Fruit fly (Drosophila melanogaster) whole organism, embryonic: ENCODE results near the gene CG5835.

Source experiments
- Atf-2 ChIP-seq: fragments of 200-800 bp; sonication (Bioruptor generic); optimal IDR thresholded peaks from 2 replicates; lab custom pipeline; 2016; ENCODE audit warnings: missing biosample characterization, missing genetic modification characterization
- CG10267 ChIP-seq: fragments of 200-800 bp; sonication (Bioruptor generic); optimal IDR thresholded peaks from 2 replicates; lab custom pipeline; 2018; ENCODE audit warnings: missing biosample characterization, mild to moderate bottlenecking, missing genetic modification characterization, moderate library complexity
- CG10979 ChIP-seq: fragments of 200-800 bp; sonication (Bioruptor generic); optimal IDR thresholded peaks from 2 replicates; lab custom pipeline; 2018; ENCODE audit warnings: missing biosample characterization, mild to moderate bottlenecking, missing genetic modification characterization, moderate library complexity
- CG12236 ChIP-seq: fragments of 200-800 bp; sonication (Bioruptor generic); optimal IDR thresholded peaks from 2 replicates; lab custom pipeline; 2016; ENCODE audit warnings: missing biosample characterization, missing genetic modification characterization
- CG12744 ChIP-seq: fragments of 200-800 bp; sonication (Bioruptor generic); optimal IDR thresholded peaks from 2 replicates; lab custom pipeline; 2016; ENCODE audit warnings: missing biosample characterization, missing genetic modification characterization
- CG2129 ChIP-seq: fragments of 200-800 bp; sonication (Bioruptor generic); IDR thresholded peaks from 2 replicates; pipeline ENCODE4 v1.3.6; 2022; ENCODE audit warnings: missing biosample characterization, missing genetic modification characterization; ENCODE audit not compliant: partially characterized antibody
- CG2889 ChIP-seq: fragments of 200-800 bp; sonication (Bioruptor generic); IDR thresholded peaks from 3 replicates; pipeline ENCODE4 v1.3.6; 2022; ENCODE audit warnings: missing biosample characterization, missing genetic modification characterization
- CG3065 ChIP-seq: fragments of 200-800 bp; sonication (Bioruptor generic); optimal IDR thresholded peaks from 2 replicates; lab custom pipeline; 2016; ENCODE audit warnings: missing biosample characterization, missing genetic modification characterization
- CG31224 ChIP-seq: fragments of 200-800 bp; sonication (Bioruptor generic); IDR thresholded peaks from 2 replicates; pipeline ENCODE4 v1.3.6; 2022; ENCODE audit warnings: missing biosample characterization, missing genetic modification characterization
- CG6813 ChIP-seq: fragments of 200-800 bp; sonication (Bioruptor generic); optimal IDR thresholded peaks from 2 replicates; lab custom pipeline; 2017; ENCODE audit warnings: missing biosample characterization, missing genetic modification characterization, mild to moderate bottlenecking, moderate library complexity, missing genetic modification reagents
- CG7987 ChIP-seq: fragments of 200-800 bp; sonication (Bioruptor generic); optimal IDR thresholded peaks from 2 replicates; lab custom pipeline; 2018; ENCODE audit warnings: missing biosample characterization, mild to moderate bottlenecking, missing genetic modification characterization, moderate library complexity
- CG8924 ChIP-seq: fragments of 200-800 bp; optimal IDR thresholded peaks from 3 replicates; lab custom pipeline; 2019; ENCODE audit warnings: missing biosample characterization, mild to moderate bottlenecking, missing genetic modification characterization, moderate library complexity
- CG9215 ChIP-seq: fragments of 200-800 bp; sonication (Bioruptor generic); IDR thresholded peaks from 2 replicates; pipeline ENCODE4 v1.3.6; 2022; ENCODE audit warnings: missing biosample characterization, missing genetic modification characterization
- CG9817 ChIP-seq: fragments of 200-800 bp; sonication (Bioruptor generic); optimal IDR thresholded peaks from 2 replicates; lab custom pipeline; 2018; ENCODE audit warnings: missing biosample characterization, mild to moderate bottlenecking, missing genetic modification characterization, moderate library complexity
- CrebB ChIP-seq: fragments of 200-800 bp; sonication (Bioruptor generic); optimal IDR thresholded peaks from 3 replicates; lab custom pipeline; 2018; ENCODE audit warnings: missing biosample characterization, mild to moderate bottlenecking, missing genetic modification characterization
- Dek ChIP-seq: fragments of 200-800 bp; sonication (Bioruptor generic); optimal IDR thresholded peaks from 3 replicates; lab custom pipeline; 2019; ENCODE audit warnings: missing biosample characterization, mild to moderate bottlenecking, missing genetic modification characterization, moderate library complexity
- Dll ChIP-seq: fragments of 200-800 bp; sonication (Bioruptor generic); IDR thresholded peaks from 4 replicates; pipeline ENCODE4 v1.3.6; 2022; ENCODE audit warnings: missing biosample characterization, missing genetic modification characterization; ENCODE audit not compliant: partially characterized antibody
- Dp ChIP-seq: fragments of 200-800 bp; sonication (Bioruptor generic); optimal IDR thresholded peaks from 2 replicates; lab custom pipeline; 2018; ENCODE audit warnings: missing biosample characterization, mild to moderate bottlenecking, missing genetic modification characterization, moderate library complexity
- Dref ChIP-seq: fragments of 200-800 bp; sonication (Bioruptor generic); IDR thresholded peaks from 2 replicates; pipeline ENCODE4 v1.3.6; 2022; ENCODE audit warnings: missing biosample characterization, missing genetic modification characterization
- Drgx ChIP-seq: fragments of 200-800 bp; sonication (Bioruptor generic); IDR thresholded peaks from 2 replicates; pipeline ENCODE4 v1.3.6; 2022; ENCODE audit warnings: missing biosample characterization, missing genetic modification characterization
- Fer1 ChIP-seq: fragments of 200-800 bp; sonication (Bioruptor generic); optimal IDR thresholded peaks from 2 replicates; lab custom pipeline; 2017; ENCODE audit warnings: missing biosample characterization, mild to moderate bottlenecking, missing genetic modification characterization
- HmgD ChIP-seq: fragments of 200-800 bp; sonication (Bioruptor generic); optimal IDR thresholded peaks from 3 replicates; lab custom pipeline; 2016; ENCODE audit warnings: missing biosample characterization, missing genetic modification characterization
- Mrtf ChIP-seq: fragments of 200-800 bp; sonication (Bioruptor generic); IDR thresholded peaks from 3 replicates; pipeline ENCODE4 v1.3.6; 2022; ENCODE audit warnings: missing biosample characterization, missing genetic modification characterization
- Nf-YB ChIP-seq: fragments of 200-800 bp; sonication (Bioruptor generic); optimal IDR thresholded peaks from 3 replicates; lab custom pipeline; 2019; ENCODE audit warnings: missing biosample characterization, mild to moderate bottlenecking, missing genetic modification characterization, moderate library complexity
- Nf-YC ChIP-seq: fragments of 200-800 bp; optimal IDR thresholded peaks from 3 replicates; lab custom pipeline; 2019; ENCODE audit warnings: missing biosample characterization, mild to moderate bottlenecking, missing genetic modification characterization, moderate library complexity
- Opbp ChIP-seq: fragments of 200-800 bp; sonication (Bioruptor generic); IDR thresholded peaks from 3 replicates; pipeline ENCODE4 v1.3.6; 2022; ENCODE audit warnings: missing biosample characterization, missing genetic modification characterization; ENCODE audit not compliant: partially characterized antibody
- Poxn ChIP-seq: fragments of 200-800 bp; sonication (Bioruptor generic); IDR thresholded peaks from 2 replicates; pipeline ENCODE4 v1.3.6; 2022; ENCODE audit warnings: missing biosample characterization, missing genetic modification characterization
- Rfx ChIP-seq: fragments of 200-800 bp; sonication (Bioruptor generic); IDR thresholded peaks from 2 replicates; pipeline ENCODE4 v1.3.6; 2022; ENCODE audit warnings: missing biosample characterization, missing genetic modification characterization
- Scr ChIP-seq: fragments of 200-800 bp; sonication (Bioruptor generic); IDR thresholded peaks from 2 replicates; pipeline ENCODE4 v1.3.6; 2022; ENCODE audit warnings: missing biosample characterization, missing genetic modification characterization; ENCODE audit not compliant: partially characterized antibody
- Sry-δ ChIP-seq: fragments of 200-800 bp; sonication (Bioruptor generic); optimal IDR thresholded peaks from 2 replicates; lab custom pipeline; 2016; ENCODE audit warnings: missing biosample characterization, missing genetic modification characterization
- abd-A ChIP-seq: fragments of 200-800 bp; sonication (Bioruptor generic); optimal IDR thresholded peaks from 3 replicates; lab custom pipeline; 2019; ENCODE audit warnings: missing biosample characterization, mild to moderate bottlenecking, missing genetic modification characterization, moderate library complexity
- cwo ChIP-seq: fragments of 200-800 bp; sonication (Bioruptor generic); optimal IDR thresholded peaks from 3 replicates; lab custom pipeline; 2017; ENCODE audit warnings: missing biosample characterization, missing genetic modification characterization, mild to moderate bottlenecking, moderate library complexity, missing genetic modification reagents
- da ChIP-seq: fragments of 200-800 bp; sonication (Bioruptor generic); optimal IDR thresholded peaks from 2 replicates; lab custom pipeline; 2016; ENCODE audit warnings: missing biosample characterization, missing genetic modification characterization
- emc ChIP-seq: fragments of 200-800 bp; sonication (Bioruptor generic); optimal IDR thresholded peaks from 2 replicates; lab custom pipeline; 2016; ENCODE audit warnings: missing biosample characterization, missing genetic modification characterization
- fru ChIP-seq: fragments of >200 bp; optimal IDR thresholded peaks from 2 replicates; lab custom pipeline; 2017
- hkb ChIP-seq, 2 experiments: fragments of 200-800 bp in 1 of 2; fragments of >200 bp in 1 of 2; sonication (Bioruptor generic) in 1 of 2; IDR thresholded peaks in 1 of 2; optimal IDR thresholded peaks in 1 of 2; 2 replicates each; pipeline versions ENCODE4 v1.3.6 to Lab custom; 2017 to 2022; ENCODE audit warnings: missing biosample characterization in 1 of 2, missing genetic modification characterization in 1 of 2
- hth ChIP-seq: fragments of >200 bp; optimal IDR thresholded peaks from 2 replicates; lab custom pipeline; 2017; ENCODE audit warnings: inconsistent platforms
- insv ChIP-seq, 2 experiments: fragments of 200-800 bp; sonication (Bioruptor generic); optimal IDR thresholded peaks; 3 replicates each; lab custom pipeline; 2016 to 2018; ENCODE audit warnings: missing biosample characterization in 2 of 2, missing genetic modification characterization in 2 of 2
- inv ChIP-seq: fragments of 200-800 bp; sonication (Bioruptor generic); IDR thresholded peaks from 2 replicates; pipeline ENCODE4 v1.3.6; 2022; ENCODE audit warnings: missing biosample characterization, missing genetic modification characterization; ENCODE audit not compliant: partially characterized antibody
- org-1 ChIP-seq: fragments of 200-800 bp; sonication (Bioruptor generic); optimal IDR thresholded peaks from 2 replicates; lab custom pipeline; 2017; ENCODE audit warnings: missing biosample characterization, missing genetic modification characterization
- phol ChIP-seq: fragments of 200-800 bp; sonication (Bioruptor generic); optimal IDR thresholded peaks from 3 replicates; lab custom pipeline; 2018; ENCODE audit warnings: missing biosample characterization, mild to moderate bottlenecking, missing genetic modification characterization, moderate library complexity
- rib ChIP-seq: fragments of 200-800 bp; sonication (Bioruptor generic); IDR thresholded peaks from 2 replicates; pipeline ENCODE4 v1.3.6; 2022; ENCODE audit warnings: missing biosample characterization, missing genetic modification characterization
- row ChIP-seq: fragments of 200-800 bp; sonication (Bioruptor generic); IDR thresholded peaks from 3 replicates; pipeline ENCODE4 v1.3.6; 2022; ENCODE audit warnings: missing biosample characterization, missing genetic modification characterization
- sc ChIP-seq, 3 experiments: fragments of >200 bp in 2 of 3; fragments of 200-800 bp in 1 of 3; sonication (Bioruptor generic) in 1 of 3; optimal IDR thresholded peaks; 2 replicates in 2 of 3; 3 replicates in 1 of 3; lab custom pipeline; 2017; ENCODE audit warnings: mild to moderate bottlenecking in 1 of 3, missing biosample characterization in 1 of 3, missing genetic modification characterization in 1 of 3, missing genetic modification reagents in 1 of 3
- tap ChIP-seq: fragments of 200-800 bp; optimal IDR thresholded peaks from 3 replicates; lab custom pipeline; 2019; ENCODE audit warnings: missing biosample characterization, mild to moderate bottlenecking, missing genetic modification characterization, moderate library complexity
- tgo ChIP-seq: fragments of 200-800 bp; sonication (Bioruptor generic); IDR thresholded peaks from 3 replicates; pipeline ENCODE4 v1.3.6; 2022; ENCODE audit warnings: missing biosample characterization, missing genetic modification characterization
- tio ChIP-seq: fragments of 200-800 bp; sonication (Bioruptor generic); optimal IDR thresholded peaks from 2 replicates; lab custom pipeline; 2017; ENCODE audit warnings: missing biosample characterization, missing genetic modification characterization, inconsistent platforms
- wek ChIP-seq: fragments of 200-800 bp; sonication (Bioruptor generic); optimal IDR thresholded peaks from 3 replicates; lab custom pipeline; 2018; ENCODE audit warnings: missing biosample characterization, mild to moderate bottlenecking, missing genetic modification characterization, moderate library complexity

The CG5835 gene

DNA sequence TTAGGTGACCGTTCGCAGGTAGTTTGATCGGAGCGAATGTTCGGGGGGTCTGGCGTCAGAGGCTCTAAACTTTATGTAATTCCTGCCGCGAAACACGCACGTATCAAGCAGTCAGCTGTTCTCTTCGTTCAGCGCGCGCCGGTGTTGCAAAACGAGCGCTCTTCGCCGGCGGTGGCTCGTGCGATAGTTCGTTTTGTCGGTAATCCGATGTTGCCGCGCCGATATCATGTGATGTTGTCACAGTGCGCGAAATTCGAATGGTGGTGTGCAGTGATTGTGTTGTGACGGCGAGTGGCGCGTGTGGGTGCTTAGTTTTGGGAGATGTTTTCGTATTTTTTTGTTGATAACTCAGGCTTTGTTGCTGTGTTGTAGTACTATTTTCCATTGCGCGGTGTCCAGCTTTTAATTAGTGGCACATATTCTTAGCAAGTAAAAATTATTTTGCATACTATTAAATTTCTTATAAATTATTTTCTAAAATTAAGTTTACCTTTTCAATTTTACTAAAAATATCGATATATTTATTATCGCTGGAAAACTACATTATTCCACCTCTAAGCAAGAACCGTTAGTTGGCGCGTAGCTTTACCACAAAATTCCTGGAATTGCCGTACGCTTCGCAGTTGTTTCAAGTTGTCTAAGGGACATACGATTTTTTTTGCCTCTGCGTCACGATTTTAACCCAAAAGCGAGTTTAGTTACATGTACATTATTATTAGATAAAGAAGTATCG is 3.4 kb upstream of the CG5835 start, which contains the start of gene nanos (continued):
- TF ChIP-seq CrebB (tag; lab: Kevin White, UChicago), result peak; percentile 57
- no peak for TF ChIP-seq Nf-YB (GFP tag; lab: Kevin White, UChicago)
- no peak; the same call in 1 of the 2 replicates for TF ChIP-seq Poxn (GFP tag; lab: Robert Waterston, UW)
- TF ChIP-seq CG3065 (GFP tag; lab: Kevin White, UChicago), result no peak
- TF ChIP-seq Mrtf (GFP tag; lab: Robert Waterston, UW), result peak; percentile 50; the same call in 2 of the 3 replicates
- no peak for TF ChIP-seq tio (GFP tag; lab: Kevin White, UChicago)
- no peak for TF ChIP-seq hth (lab: Kevin White, UChicago)
- TF ChIP-seq Opbp (GFP tag; lab: Robert Waterston, UW), result peak; percentile 99
- peak; percentile 50; the same call in 2 of the 3 replicates for TF ChIP-seq tgo (GFP tag; lab: Robert Waterston, UW)
- peak; percentile 11 for TF ChIP-seq tap (tag; lab: Kevin White, UChicago)
- peak; percentile 10 for TF ChIP-seq CG6813 (GFP tag; lab: Kevin White, UChicago)
- peak; percentile 56 for TF ChIP-seq Nf-YC (tag; lab: Kevin White, UChicago)
- TF ChIP-seq CG2129 (GFP tag; lab: Robert Waterston, UW), result peak; percentile 92
- peak; percentile 98 for TF ChIP-seq CG10267 (tag; lab: Kevin White, UChicago)
- peak; percentile 55 for TF ChIP-seq Fer1 (GFP tag; lab: Kevin White, UChicago)
- peak; percentile 20 for TF ChIP-seq emc
- no peak for TF ChIP-seq CG12236 (GFP tag; lab: Kevin White, UChicago)
- peak; percentile 98 for TF ChIP-seq Scr (GFP tag; lab: Robert Waterston, UW)
- TF ChIP-seq Dp (GFP tag; lab: Kevin White, UChicago), result peak; percentile 99
- peak; percentile 63 for TF ChIP-seq phol (tag; lab: Kevin White, UChicago)
- TF ChIP-seq fru (lab: Kevin White, UChicago), result no peak
- peak; percentile 77 for TF ChIP-seq Dref
- TF ChIP-seq org-1 (GFP tag; lab: Kevin White, UChicago), result no peak
- peak; percentile 21 for TF ChIP-seq CG8924 (tag; lab: Kevin White, UChicago)
- TF ChIP-seq Dll (GFP tag; lab: Robert Waterston, UW), result peak; percentile 98
- peak; percentile 14 for TF ChIP-seq cwo
- 0 out of 3 replicates have a peak, but pooled peaks have one; percentile 29 for TF ChIP-seq CG2889 (GFP tag; lab: Robert Waterston, UW)
- no peak for TF ChIP-seq da (GFP tag; lab: Kevin White, UChicago)
- TF ChIP-seq CG9817 (tag; lab: Kevin White, UChicago), result peak; percentile 60
- peak; percentile 92 for TF ChIP-seq Rfx (GFP tag; lab: Robert Waterston, UW)
- peak; percentile 89 for TF ChIP-seq HmgD (GFP tag; lab: Kevin White, UChicago)
- TF ChIP-seq Drgx (GFP tag; lab: Robert Waterston, UW), result peak; percentile 29; the same call in 1 of the 2 replicates
- peak; percentile 95 for TF ChIP-seq Sry-δ (GFP tag; lab: Kevin White, UChicago)
- peak; percentile 54 for TF ChIP-seq CG31224 (GFP tag; lab: Robert Waterston, UW)
- TF ChIP-seq Dek, result peak; percentile 61
- TF ChIP-seq insv (GFP tag; optimal IDR thresholded peaks at IDR 0.05; lab: Kevin White, UChicago), result peak in 1 of 2 experiments; percentile 23
- no peak for TF ChIP-seq hkb (optimal IDR thresholded peaks at IDR 0.05; lab: Kevin White, UChicago)
- peak; percentile 51 for TF ChIP-seq hkb (GFP tag; IDR thresholded peaks at IDR 0.05; lab: Robert Waterston, UW)
- no peak for TF ChIP-seq sc (optimal IDR thresholded peaks at IDR 0.05; lab: Kevin White, UChicago)
- TF ChIP-seq sc (GFP tag; optimal IDR thresholded peaks at IDR 0.05; lab: Kevin White, UChicago), result no peak
- peak; percentile 34 for TF ChIP-seq CG12744 (GFP tag; lab: Kevin White, UChicago)
- TF ChIP-seq wek, result peak; percentile 36
- TF ChIP-seq row (GFP tag; lab: Robert Waterston, UW), result peak; percentile 78
- no peak for TF ChIP-seq Atf-2
- TF ChIP-seq CG9215, result peak; percentile 59
- peak; percentile 67 for TF ChIP-seq CG7987 (GFP tag; lab: Kevin White, UChicago)
- 0 out of 2 replicates have a peak, but pooled peaks have one; percentile 53 for TF ChIP-seq rib (GFP tag; lab: Robert Waterston, UW)
- peak; percentile 12 for TF ChIP-seq CG10979 (tag; lab: Kevin White, UChicago)
- no peak for TF ChIP-seq abd-A (tag; lab: Kevin White, UChicago)
- peak; percentile 99 for TF ChIP-seq inv (GFP tag; lab: Robert Waterston, UW)
